Worm (Caenorhabditis elegans) whole organism, L4 larva: ENCODE measurements around the gene F44D12.2.

Experiments used
- ama-1 ChIP-seq: fragments of 150-350 bp; optimal IDR thresholded peaks from 2 replicates; lab custom pipeline; 2014; ENCODE audit warnings: inconsistent platforms, mixed read lengths
- arid-1 ChIP-seq: fragments of 200-800 bp; sonication (Bioruptor generic); conservative IDR thresholded peaks from 2 replicates; pipeline ENCODE4 v1.3.6; 2022; ENCODE audit warnings: missing genetic modification reagents, missing genetic modification characterization, missing compliant biosample characterization
- ces-1 ChIP-seq: fragments of 150-350 bp; sonication (generic microtip); optimal IDR thresholded peaks from 4 replicates; lab custom pipeline; 2014; ENCODE audit warnings: missing biosample characterization, missing genetic modification reagents, missing genetic modification characterization
- gei-8 ChIP-seq: fragments of 200-800 bp; sonication (Bioruptor generic); optimal IDR thresholded peaks from 2 replicates; lab custom pipeline; 2018; ENCODE audit warnings: mild to moderate bottlenecking, missing genetic modification characterization, missing compliant biosample characterization
- hlh-11 ChIP-seq: fragments of 200-800 bp; sonication (Bioruptor generic); optimal IDR thresholded peaks from 2 replicates; lab custom pipeline; 2018; ENCODE audit warnings: mild to moderate bottlenecking, missing genetic modification characterization, missing compliant biosample characterization
- lin-13 ChIP-seq: fragments of 150-350 bp; optimal IDR thresholded peaks from 2 replicates; lab custom pipeline; 2014; ENCODE audit warnings: missing biosample characterization, missing genetic modification reagents, missing genetic modification characterization
- mxl-2 ChIP-seq: fragments of 200-800 bp; sonication (Bioruptor generic); conservative IDR thresholded peaks from 2 replicates; pipeline ENCODE4 v1.3.6; 2022; ENCODE audit warnings: missing genetic modification reagents, missing genetic modification characterization, missing compliant biosample characterization
- nhr-11 ChIP-seq: fragments of 150-350 bp; optimal IDR thresholded peaks from 2 replicates; lab custom pipeline; 2014; ENCODE audit warnings: missing biosample characterization, missing genetic modification characterization
- nhr-237 ChIP-seq: sonication (generic microtip); optimal IDR thresholded peaks from 2 replicates; lab custom pipeline; 2017; ENCODE audit warnings: missing biosample characterization, missing genetic modification characterization
- nhr-28 ChIP-seq: fragments of 150-350 bp; optimal IDR thresholded peaks from 2 replicates; lab custom pipeline; 2014; ENCODE audit warnings: missing biosample characterization, missing genetic modification characterization
- pha-4 ChIP-seq, 2 experiments: fragments of 150-350 bp in 1 of 2; fragments of 200-800 bp in 1 of 2; sonication (Bioruptor generic) in 1 of 2; IDR thresholded peaks in 1 of 2; optimal IDR thresholded peaks in 1 of 2; 2 replicates each; pipeline versions ENCODE4 v1.3.6 to Lab custom; 2014 to 2022; ENCODE audit warnings: missing genetic modification characterization in 2 of 2, missing genetic modification reagents in 2 of 2, missing biosample characterization in 1 of 2, missing compliant biosample characterization in 1 of 2
- skn-1 ChIP-seq: fragments of 150-350 bp; optimal IDR thresholded peaks from 2 replicates; lab custom pipeline; 2014; ENCODE audit warnings: missing biosample characterization, missing genetic modification characterization
- unc-62 ChIP-seq, 3 experiments: fragments of 150-350 bp in 1 of 3; sonication (generic microtip); optimal IDR thresholded peaks in 2 of 3; peaks in 1 of 3; 1 replicate in 1 of 3; 2 replicates in 2 of 3; lab custom pipeline; 2014 to 2017; ENCODE audit warnings: missing biosample characterization in 3 of 3, missing genetic modification characterization in 3 of 3, missing genetic modification reagents in 3 of 3, missing genotype in 1 of 3
- ztf-11 ChIP-seq: fragments of 150-350 bp; optimal IDR thresholded peaks from 2 replicates; lab custom pipeline; 2014; ENCODE audit warnings: missing biosample characterization, missing genetic modification characterization

ce11 chrIV:10033053-10033452, 15.5 kb upstream of the F44D12.2 start, which contains the start of gene F44D12.6:
- TF ChIP-seq nhr-11 (no peak), pha-4 (GFP tag; IDR thresholded peaks at IDR 0.05; lab: Robert Waterston, UW) (no peak), pha-4 (tag; optimal IDR thresholded peaks at IDR 0.05; lab: Kevin White, UChicago) (no peak), unc-62 (GFP tag; optimal IDR thresholded peaks at IDR 0.05 in 1 of 2; lab: Kevin White, UChicago) (no peak), unc-62 (tag; optimal IDR thresholded peaks at IDR 0.05; lab: Kevin White, UChicago) (no peak), ama-1 (lab: Kevin White, UChicago) (no peak), skn-1 (tag; lab: Kevin White, UChicago) (no peak), ztf-11 (tag; lab: Kevin White, UChicago) (no peak), nhr-28 (tag; lab: Kevin White, UChicago) (no peak), nhr-237 (tag; lab: Kevin White, UChicago) (no peak), arid-1 (GFP tag; lab: Robert Waterston, UW) (no peak), mxl-2 (GFP tag; lab: Robert Waterston, UW) (no peak), gei-8 (GFP tag; lab: Kevin White, UChicago) (no peak), hlh-11 (no peak), lin-13 (GFP tag; lab: Kevin White, UChicago) (no peak), ces-1 (GFP tag; lab: Kevin White, UChicago) (no peak)
